Comparison of ENCODE assay signal across 1 fruit fly cellular context in the genomic region with DNA sequence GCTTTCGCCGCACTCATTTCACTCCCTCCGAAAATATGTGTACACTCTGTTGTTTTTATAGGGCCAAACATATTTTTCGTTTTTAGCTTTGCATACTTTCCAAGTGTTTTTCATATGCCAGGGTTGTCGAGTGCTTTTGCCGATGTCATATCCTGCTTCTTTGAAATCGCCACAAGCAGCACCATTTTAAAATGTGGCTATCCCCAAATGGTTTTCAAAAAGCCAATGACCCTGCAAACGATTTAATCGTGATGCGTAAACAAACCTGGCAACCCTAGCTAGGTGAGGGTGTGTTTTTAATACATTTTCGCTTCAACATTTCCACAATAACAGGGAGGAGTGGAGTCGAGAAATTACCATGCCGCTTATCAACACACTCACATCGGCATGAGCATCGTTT.
TF ChIP-seq lines count a peak whose summit lies in the region.

No protein-coding gene starts in this region.

TF ChIP-seq in whole organism, embryonic, 481 proteins besides CTCF, POLR2A, EP300 and RAD21 (continued from another document):
- TF ChIP-seq nau (GFP tag; optimal IDR thresholded peaks at IDR 0.05; lab: Kevin White, UChicago) = no peak
- 0 out of 2 replicates have a peak, but pooled peaks have one; percentile 24 for TF ChIP-seq CG31441 (GFP tag; IDR thresholded peaks at IDR 0.05; lab: Robert Waterston, UW)
- no peak for TF ChIP-seq HLH54F (GFP tag; optimal IDR thresholded peaks at IDR 0.05; lab: Kevin White, UChicago)
- TF ChIP-seq run (tag; optimal IDR thresholded peaks at IDR 0.05; lab: Kevin White, UChicago) = no peak
- TF ChIP-seq grau (tag; optimal IDR thresholded peaks at IDR 0.05; lab: Kevin White, UChicago) = peak; percentile 41
- TF ChIP-seq gro (GFP tag; optimal IDR thresholded peaks at IDR 0.05; lab: Kevin White, UChicago) = peak; percentile 2
- no peak for TF ChIP-seq CG9437 (GFP tag; optimal IDR thresholded peaks at IDR 0.05; lab: Kevin White, UChicago)
- no peak for TF ChIP-seq fu2 (GFP tag; optimal IDR thresholded peaks at IDR 0.05; lab: Kevin White, UChicago)
- no peak for TF ChIP-seq bowl (GFP tag; IDR thresholded peaks at IDR 0.05; lab: Robert Waterston, UW)
- TF ChIP-seq H2.0 (GFP tag; IDR thresholded peaks at IDR 0.05; lab: Robert Waterston, UW) = no peak
- no peak for TF ChIP-seq CG12155 (GFP tag; optimal IDR thresholded peaks at IDR 0.05; lab: Kevin White, UChicago)
- no peak for TF ChIP-seq trem (tag; optimal IDR thresholded peaks at IDR 0.05; lab: Kevin White, UChicago)
- peak; percentile 10 for TF ChIP-seq Xbp1 (GFP tag; optimal IDR thresholded peaks at IDR 0.05; lab: Kevin White, UChicago)
- TF ChIP-seq CG10209 (GFP tag; optimal IDR thresholded peaks at IDR 0.05; lab: Kevin White, UChicago) = peak; percentile 25
- TF ChIP-seq Hmr (GFP tag; optimal IDR thresholded peaks at IDR 0.05; lab: Kevin White, UChicago) = peak; percentile 53
- TF ChIP-seq CG2199 (GFP tag; IDR thresholded peaks at IDR 0.05; lab: Robert Waterston, UW) = no peak
- TF ChIP-seq ATbp (GFP tag; optimal IDR thresholded peaks at IDR 0.05; lab: Kevin White, UChicago) = peak; percentile 32
